Worm (Caenorhabditis elegans) whole organism, mixed stage, embryonic: ENCODE results near the gene C33F10.8.

Source experiments
- elt-1 ChIP-seq: sonication (generic microtip); optimal IDR thresholded peaks from 2 replicates; lab custom pipeline; 2017; ENCODE audit warnings: missing genetic modification characterization, mild to moderate bottlenecking, missing compliant biosample characterization, antibody characterized with exemption, moderate library complexity, borderline replicate concordance; ENCODE audit not compliant: insufficient read depth
- ham-2 ChIP-seq: fragments of 200-800 bp; sonication (Bioruptor generic); optimal IDR thresholded peaks from 2 replicates; lab custom pipeline; 2018; ENCODE audit warnings: mild to moderate bottlenecking, missing genetic modification characterization, missing compliant biosample characterization
- hlh-1 ChIP-seq: fragments of 150-350 bp; optimal IDR thresholded peaks from 2 replicates; lab custom pipeline; 2014; ENCODE audit warnings: missing biosample characterization, missing genetic modification reagents, missing genetic modification characterization
- lsy-2 ChIP-seq: fragments of 150-350 bp; optimal IDR thresholded peaks from 2 replicates; lab custom pipeline; 2014; ENCODE audit warnings: missing biosample characterization, missing genetic modification characterization
- mep-1 ChIP-seq: fragments of 150-350 bp; optimal IDR thresholded peaks from 2 replicates; lab custom pipeline; 2017; ENCODE audit warnings: missing biosample characterization, missing genetic modification reagents, missing genetic modification characterization, inconsistent platforms
- nhr-12 ChIP-seq: fragments of 150-350 bp; optimal IDR thresholded peaks from 2 replicates; lab custom pipeline; 2014; ENCODE audit warnings: missing biosample characterization, missing genetic modification characterization
- snpc-4 ChIP-seq: fragments of 150-350 bp; optimal IDR thresholded peaks from 2 replicates; lab custom pipeline; 2014; ENCODE audit warnings: missing biosample characterization, missing genetic modification characterization
- unc-62 ChIP-seq: fragments of 150-350 bp; optimal IDR thresholded peaks from 2 replicates; lab custom pipeline; 2014; ENCODE audit warnings: missing biosample characterization, missing genetic modification reagents, missing genetic modification characterization
- ztf-11 ChIP-seq: fragments of 150-350 bp; optimal IDR thresholded peaks from 2 replicates; lab custom pipeline; 2014; ENCODE audit warnings: missing biosample characterization, missing genetic modification characterization

DNA sequence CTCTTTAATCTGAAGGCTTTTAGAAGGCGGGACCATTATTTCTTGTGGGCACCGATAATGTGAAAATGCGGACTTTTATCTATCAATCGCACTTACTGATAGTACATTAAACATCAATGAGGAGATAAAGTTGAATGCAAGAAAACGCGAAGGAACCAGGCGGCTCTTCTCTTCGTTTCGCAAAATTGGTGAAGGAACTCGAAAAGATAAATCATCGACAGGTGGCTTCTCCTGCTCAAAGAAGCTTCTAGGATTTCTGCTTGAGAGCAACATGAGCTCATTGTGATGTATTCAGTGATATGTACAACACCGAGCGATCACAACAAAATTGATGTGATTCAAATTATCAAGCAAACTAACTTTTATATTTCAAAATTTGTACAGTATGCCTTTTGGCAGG is 19.2 kb downstream of the C33F10.8 start:
- no peak for TF ChIP-seq lsy-2 (tag; lab: Kevin White, UChicago)
- no peak for TF ChIP-seq elt-1 (tag; lab: Kevin White, UChicago)
- no peak for TF ChIP-seq ham-2 (GFP tag; lab: Kevin White, UChicago)
- TF ChIP-seq hlh-1 (tag; lab: Kevin White, UChicago), result peak; percentile 66
- TF ChIP-seq unc-62 (GFP tag; lab: Kevin White, UChicago), result peak; percentile 81
- no peak for TF ChIP-seq mep-1 (tag; lab: Kevin White, UChicago)
- no peak for TF ChIP-seq ztf-11 (tag; lab: Kevin White, UChicago)
- TF ChIP-seq nhr-12 (tag; lab: Kevin White, UChicago), result no peak
- TF ChIP-seq snpc-4 (tag; lab: Kevin White, UChicago), result no peak
